Fruit fly (Drosophila melanogaster) whole organism, embryonic: ENCODE measurements around the gene Pgant2.
A peak's percentile ranks its signal among the peaks of the same experiment; 100 is the strongest.

Experiments used
- Abd-B ChIP-seq: fragments of 200-800 bp; sonication (Bioruptor generic); optimal IDR thresholded peaks from 2 replicates; lab custom pipeline; 2018; ENCODE audit warnings: missing biosample characterization, mild to moderate bottlenecking, missing genetic modification characterization, moderate library complexity
- BtbVII ChIP-seq: fragments of 200-800 bp; sonication (Bioruptor generic); optimal IDR thresholded peaks from 3 replicates; lab custom pipeline; 2017; ENCODE audit warnings: missing biosample characterization, mild to moderate bottlenecking, missing genetic modification characterization
- CG11085 ChIP-seq: fragments of 200-800 bp; sonication (Bioruptor generic); IDR thresholded peaks from 2 replicates; pipeline ENCODE4 v1.3.6; 2022; ENCODE audit warnings: missing biosample characterization, missing genetic modification characterization
- CG11504 ChIP-seq: fragments of 200-800 bp; sonication (Bioruptor generic); optimal IDR thresholded peaks from 3 replicates; lab custom pipeline; 2019; ENCODE audit warnings: missing biosample characterization, mild to moderate bottlenecking, missing genetic modification characterization, moderate library complexity
- CG11723 ChIP-seq: fragments of 200-800 bp; sonication (Bioruptor generic); optimal IDR thresholded peaks from 2 replicates; lab custom pipeline; 2017; ENCODE audit warnings: missing biosample characterization, mild to moderate bottlenecking, missing genetic modification characterization
- CG13287 ChIP-seq: fragments of 200-800 bp; sonication (Bioruptor generic); IDR thresholded peaks from 2 replicates; pipeline ENCODE4 v1.3.6; 2022; ENCODE audit warnings: missing biosample characterization, missing genetic modification characterization; ENCODE audit not compliant: partially characterized antibody
- CG14667 ChIP-seq: fragments of 200-800 bp; sonication (Bioruptor generic); IDR thresholded peaks from 2 replicates; pipeline ENCODE4 v1.3.6; 2022; ENCODE audit warnings: missing biosample characterization, missing genetic modification characterization
- CG1602 ChIP-seq: fragments of 200-800 bp; sonication (Bioruptor generic); optimal IDR thresholded peaks from 3 replicates; lab custom pipeline; 2016; ENCODE audit warnings: missing biosample characterization, missing genetic modification characterization
- CG2712 ChIP-seq: fragments of 200-800 bp; optimal IDR thresholded peaks from 3 replicates; lab custom pipeline; 2019; ENCODE audit warnings: missing biosample characterization, mild to moderate bottlenecking, missing genetic modification characterization, moderate library complexity
- CG32532 ChIP-seq: fragments of 200-800 bp; sonication (Bioruptor generic); IDR thresholded peaks from 2 replicates; pipeline ENCODE4 v1.3.6; 2022; ENCODE audit warnings: missing biosample characterization, missing genetic modification characterization
- CG34224 ChIP-seq: fragments of 200-800 bp; sonication (Bioruptor generic); IDR thresholded peaks from 3 replicates; pipeline ENCODE4 v1.3.6; 2022; ENCODE audit warnings: missing biosample characterization, missing genetic modification characterization; ENCODE audit not compliant: partially characterized antibody
- CG34376 ChIP-seq: fragments of 200-800 bp; sonication (Bioruptor generic); optimal IDR thresholded peaks from 2 replicates; lab custom pipeline; 2018; ENCODE audit warnings: missing biosample characterization, mild to moderate bottlenecking, missing genetic modification characterization
- CG4282 ChIP-seq: fragments of 200-800 bp; sonication (Bioruptor generic); optimal IDR thresholded peaks from 2 replicates; lab custom pipeline; 2016; ENCODE audit warnings: missing biosample characterization, missing genetic modification characterization
- CG5245 ChIP-seq: fragments of 200-800 bp; sonication (Bioruptor generic); optimal IDR thresholded peaks from 3 replicates; lab custom pipeline; 2016; ENCODE audit warnings: missing biosample characterization, missing genetic modification characterization
- CG7987 ChIP-seq: fragments of 200-800 bp; sonication (Bioruptor generic); optimal IDR thresholded peaks from 2 replicates; lab custom pipeline; 2018; ENCODE audit warnings: missing biosample characterization, mild to moderate bottlenecking, missing genetic modification characterization, moderate library complexity
- CG8388 ChIP-seq: fragments of 200-800 bp; sonication (Bioruptor generic); optimal IDR thresholded peaks from 2 replicates; lab custom pipeline; 2019; ENCODE audit warnings: missing biosample characterization, mild to moderate bottlenecking, missing genetic modification characterization, moderate library complexity
- CG9797 ChIP-seq: fragments of 200-800 bp; sonication (Bioruptor generic); optimal IDR thresholded peaks from 3 replicates; lab custom pipeline; 2018; ENCODE audit warnings: missing biosample characterization, mild to moderate bottlenecking, missing genetic modification characterization
- Ets97D ChIP-seq: fragments of 200-800 bp; sonication (Bioruptor generic); optimal IDR thresholded peaks from 3 replicates; lab custom pipeline; 2016; ENCODE audit warnings: missing biosample characterization, missing genetic modification characterization
- Fer1 ChIP-seq: fragments of 200-800 bp; sonication (Bioruptor generic); optimal IDR thresholded peaks from 2 replicates; lab custom pipeline; 2017; ENCODE audit warnings: missing biosample characterization, mild to moderate bottlenecking, missing genetic modification characterization
- GATAe ChIP-seq: fragments of 200-800 bp; sonication (Bioruptor generic); conservative IDR thresholded peaks from 2 replicates; pipeline ENCODE4 v1.3.6; 2022; ENCODE audit warnings: missing biosample characterization, missing genetic modification characterization
- Hsf ChIP-seq: fragments of 200-800 bp; sonication (Bioruptor generic); optimal IDR thresholded peaks from 3 replicates; lab custom pipeline; 2016; ENCODE audit warnings: missing biosample characterization, missing genetic modification characterization
- MBD-R2 ChIP-seq: fragments of 200-800 bp; sonication (Bioruptor generic); IDR thresholded peaks from 2 replicates; pipeline ENCODE4 v1.3.6; 2022; ENCODE audit warnings: missing biosample characterization, missing genetic modification characterization
- MESR4 ChIP-seq: fragments of 200-800 bp; sonication (Bioruptor generic); optimal IDR thresholded peaks from 2 replicates; lab custom pipeline; 2018; ENCODE audit warnings: missing biosample characterization, mild to moderate bottlenecking, missing genetic modification characterization, moderate library complexity
- Med ChIP-seq: fragments of 200-800 bp; sonication (Bioruptor generic); peaks from one replicate; lab custom pipeline; 2016; ENCODE audit warnings: missing biosample characterization, missing genetic modification characterization, mild to moderate bottlenecking, inconsistent platforms, moderate library complexity
- Myb ChIP-seq: fragments of 200-800 bp; sonication (Bioruptor generic); optimal IDR thresholded peaks from 2 replicates; lab custom pipeline; 2016; ENCODE audit warnings: missing biosample characterization, missing genetic modification characterization
- NFAT ChIP-seq: fragments of 200-800 bp; sonication (Bioruptor generic); IDR thresholded peaks from 2 replicates; pipeline ENCODE4 v1.3.6; 2022; ENCODE audit warnings: missing biosample characterization, missing genetic modification characterization
- Rx ChIP-seq: fragments of 200-800 bp; sonication (Bioruptor generic); IDR thresholded peaks from 2 replicates; pipeline ENCODE4 v1.3.6; 2022; ENCODE audit warnings: missing biosample characterization, missing genetic modification characterization
- YL-1 ChIP-seq: fragments of 200-800 bp; sonication (Bioruptor generic); optimal IDR thresholded peaks from 3 replicates; lab custom pipeline; 2017; ENCODE audit warnings: missing biosample characterization, mild to moderate bottlenecking, missing genetic modification characterization
- br ChIP-seq: fragments of >200 bp; optimal IDR thresholded peaks from 2 replicates; lab custom pipeline; 2017
- caup ChIP-seq: fragments of 200-800 bp; sonication (Bioruptor generic); optimal IDR thresholded peaks from 3 replicates; lab custom pipeline; 2017; ENCODE audit warnings: missing biosample characterization, mild to moderate bottlenecking, missing genetic modification characterization, moderate library complexity; ENCODE audit not compliant: severe bottlenecking
- dysf ChIP-seq: fragments of 200-800 bp; sonication (Bioruptor generic); IDR thresholded peaks from 3 replicates; pipeline ENCODE4 v1.3.6; 2022; ENCODE audit warnings: missing biosample characterization, missing genetic modification characterization
- exex ChIP-seq: fragments of 200-800 bp; sonication (Bioruptor generic); optimal IDR thresholded peaks from 4 replicates; lab custom pipeline; 2018; ENCODE audit warnings: missing biosample characterization, mild to moderate bottlenecking, missing genetic modification characterization, moderate library complexity
- fd3F ChIP-seq: fragments of 200-800 bp; sonication (Bioruptor generic); optimal IDR thresholded peaks from 2 replicates; lab custom pipeline; 2018; ENCODE audit warnings: missing biosample characterization, mild to moderate bottlenecking, missing genetic modification characterization, moderate library complexity
- gfzf ChIP-seq: fragments of 200-800 bp; sonication (Bioruptor generic); optimal IDR thresholded peaks from 2 replicates; lab custom pipeline; 2016; ENCODE audit warnings: missing biosample characterization, mild to moderate bottlenecking, missing genetic modification characterization, moderate library complexity
- grau ChIP-seq: fragments of 200-800 bp; optimal IDR thresholded peaks from 3 replicates; lab custom pipeline; 2019; ENCODE audit warnings: missing biosample characterization, mild to moderate bottlenecking, missing genetic modification characterization, moderate library complexity
- her ChIP-seq: fragments of 200-800 bp; sonication (Bioruptor generic); optimal IDR thresholded peaks from 2 replicates; lab custom pipeline; 2016; ENCODE audit warnings: missing biosample characterization, missing genetic modification characterization
- kay ChIP-seq: fragments of 200-800 bp; sonication (Bioruptor generic); optimal IDR thresholded peaks from 2 replicates; lab custom pipeline; 2016; ENCODE audit warnings: missing biosample characterization, missing genetic modification characterization
- nerfin-1 ChIP-seq: fragments of 200-800 bp; sonication (Bioruptor generic); optimal IDR thresholded peaks from 3 replicates; lab custom pipeline; 2019; ENCODE audit warnings: missing biosample characterization, mild to moderate bottlenecking, missing genetic modification characterization, moderate library complexity
- pita ChIP-seq: fragments of 200-800 bp; sonication (Bioruptor generic); optimal IDR thresholded peaks from 2 replicates; lab custom pipeline; 2017; ENCODE audit warnings: missing biosample characterization, mild to moderate bottlenecking, missing genetic modification characterization
- pum ChIP-seq: fragments of 200-800 bp; sonication (Bioruptor generic); optimal IDR thresholded peaks from 2 replicates; lab custom pipeline; 2016; ENCODE audit warnings: missing biosample characterization, missing genetic modification characterization
- ro ChIP-seq: fragments of 200-800 bp; sonication (Bioruptor generic); IDR thresholded peaks from 2 replicates; pipeline ENCODE4 v1.3.6; 2022; ENCODE audit warnings: missing biosample characterization, missing genetic modification characterization
- run ChIP-seq: fragments of 200-800 bp; sonication (Bioruptor generic); optimal IDR thresholded peaks from 3 replicates; lab custom pipeline; 2018; ENCODE audit warnings: missing biosample characterization, mild to moderate bottlenecking, missing genetic modification characterization
- salm ChIP-seq: fragments of 200-800 bp; sonication (Bioruptor generic); optimal IDR thresholded peaks from 2 replicates; lab custom pipeline; 2018; ENCODE audit warnings: missing biosample characterization, mild to moderate bottlenecking, missing genetic modification characterization
- sob ChIP-seq: fragments of 200-800 bp; sonication (Bioruptor generic); IDR thresholded peaks from 2 replicates; pipeline ENCODE4 v1.3.6; 2022; ENCODE audit warnings: missing biosample characterization, missing genetic modification characterization
- sug ChIP-seq: fragments of 200-800 bp; optimal IDR thresholded peaks from 2 replicates; lab custom pipeline; 2019; ENCODE audit warnings: missing biosample characterization, mild to moderate bottlenecking, missing genetic modification characterization, moderate library complexity
- toy ChIP-seq: fragments of 200-800 bp; sonication (Bioruptor generic); IDR thresholded peaks from 2 replicates; pipeline ENCODE4 v1.3.6; 2022; ENCODE audit warnings: missing biosample characterization, missing genetic modification characterization
- twi ChIP-seq: fragments of 200-800 bp; optimal IDR thresholded peaks from 2 replicates; lab custom pipeline; 2019; ENCODE audit warnings: missing biosample characterization, mild to moderate bottlenecking, missing genetic modification characterization, moderate library complexity
- vvl ChIP-seq: fragments of 200-800 bp; sonication (Bioruptor generic); IDR thresholded peaks from 2 replicates; pipeline ENCODE4 v1.3.6; 2022; ENCODE audit warnings: missing biosample characterization, missing genetic modification characterization
- zf30C ChIP-seq: fragments of 200-800 bp; sonication (Bioruptor generic); optimal IDR thresholded peaks from 3 replicates; lab custom pipeline; 2018; ENCODE audit warnings: missing biosample characterization, mild to moderate bottlenecking, missing genetic modification characterization

Gene Pgant2

DNA sequence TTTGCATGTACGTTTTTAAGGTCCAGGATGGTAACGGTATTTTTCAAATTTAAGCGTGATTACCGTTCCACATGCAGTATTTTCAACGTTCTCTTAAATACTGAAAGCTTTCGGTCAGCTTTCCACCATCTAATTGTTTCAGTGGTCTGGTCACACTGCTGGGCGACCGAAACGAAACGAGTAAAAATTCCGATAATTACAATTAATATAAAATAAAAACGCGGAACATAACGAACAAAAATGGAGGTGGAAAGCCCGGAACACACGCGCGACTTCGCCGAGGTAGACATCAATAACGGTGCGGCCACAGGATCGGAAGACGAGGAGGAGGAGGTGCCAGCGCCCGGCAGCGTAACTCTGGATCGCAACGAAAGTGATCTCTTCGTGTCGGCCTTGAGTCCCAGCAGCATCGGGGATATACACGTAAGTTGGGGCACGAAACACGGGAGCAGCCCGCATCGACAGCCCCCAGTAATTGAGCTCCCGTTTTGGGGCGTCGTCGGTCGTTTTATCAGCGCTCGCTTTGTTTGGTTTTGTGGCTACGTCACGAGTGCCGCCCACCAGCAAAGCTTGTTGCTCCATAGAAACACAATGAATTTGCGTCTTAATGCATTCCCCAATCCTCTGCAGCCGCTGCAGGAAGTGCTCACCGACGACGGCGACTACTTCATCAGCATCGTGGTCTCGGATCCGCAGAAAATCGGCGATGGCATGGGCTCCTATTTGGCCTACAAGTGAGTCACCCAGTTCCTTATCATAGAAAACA lies 23.2 kb upstream of the Pgant2 start, which contains the start of gene Snx1 (continued):
- peak; percentile 20; the same call in 1 of the 3 replicates for TF ChIP-seq CG34224 (GFP tag; lab: Robert Waterston, UW)
- peak; percentile 67 for TF ChIP-seq MBD-R2
- peak; percentile 35 for TF ChIP-seq Abd-B (GFP tag; lab: Kevin White, UChicago)
- TF ChIP-seq CG13287 (GFP tag; lab: Robert Waterston, UW), result peak; percentile 57; the same call in 1 of the 2 replicates
- no peak for TF ChIP-seq kay (GFP tag; lab: Kevin White, UChicago)
- TF ChIP-seq gfzf, result peak; percentile 75
- peak; percentile 61 for TF ChIP-seq CG9797 (GFP tag; lab: Kevin White, UChicago)
- TF ChIP-seq Myb (GFP tag; lab: Kevin White, UChicago), result peak; percentile 95
- TF ChIP-seq YL-1 (GFP tag; lab: Kevin White, UChicago), result peak; percentile 51
- TF ChIP-seq MESR4 (GFP tag; lab: Kevin White, UChicago), result peak; percentile 54
- TF ChIP-seq nerfin-1 (tag; lab: Kevin White, UChicago), result peak; percentile 31
- TF ChIP-seq, all 482 proteins: peak for 31

DNA sequence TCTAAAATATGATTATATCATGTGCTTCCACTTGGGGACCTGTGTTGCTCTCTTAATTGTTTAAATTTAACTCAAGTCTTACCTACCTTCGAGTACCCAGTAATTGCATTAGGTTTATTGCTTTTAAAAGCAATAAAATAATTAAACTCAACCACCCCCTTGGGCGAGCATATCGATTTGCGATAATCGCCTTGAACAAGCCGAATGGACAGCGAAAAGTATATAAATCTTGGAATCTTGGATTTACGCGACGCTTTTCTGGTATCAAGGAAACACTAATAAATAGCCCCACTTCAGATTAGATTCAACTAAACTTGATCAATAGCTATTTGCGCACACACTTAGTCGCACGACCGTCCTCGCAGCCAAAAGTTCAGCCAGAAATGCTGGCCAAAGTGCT lies 19.1 kb upstream of the Pgant2 start, which contains the start of gene CG2772:
CG2772 (plus strand) TSS at position 338 of the 400 bp plus-strand sequence.
- no peak for TF ChIP-seq pita (GFP tag; lab: Kevin White, UChicago)
- no peak for TF ChIP-seq CG1602 (GFP tag; lab: Kevin White, UChicago)
- TF ChIP-seq CG2712, result no peak
- no peak for TF ChIP-seq CG7987 (GFP tag; lab: Kevin White, UChicago)
- no peak for TF ChIP-seq CG32532 (GFP tag; lab: Robert Waterston, UW)
- no peak for TF ChIP-seq Abd-B (GFP tag; lab: Kevin White, UChicago)
- TF ChIP-seq zf30C (GFP tag; lab: Kevin White, UChicago), result no peak
- no peak for TF ChIP-seq NFAT (GFP tag; lab: Robert Waterston, UW)
- peak; percentile 90 for TF ChIP-seq exex
- no peak for TF ChIP-seq her (GFP tag; lab: Kevin White, UChicago)
- no peak for TF ChIP-seq ro (GFP tag; lab: Robert Waterston, UW)
- TF ChIP-seq br, result no peak
- no peak for TF ChIP-seq fd3F
- TF ChIP-seq twi, result no peak
- TF ChIP-seq salm, result no peak
- peak; percentile 71 for TF ChIP-seq CG34376 (GFP tag; lab: Kevin White, UChicago)
- no peak for TF ChIP-seq toy
- TF ChIP-seq CG8388 (GFP tag; lab: Kevin White, UChicago), result no peak
- TF ChIP-seq sug, result peak; percentile 85
- no peak for TF ChIP-seq grau
- no peak for TF ChIP-seq dysf
- TF ChIP-seq pum, result no peak
- TF ChIP-seq, all 482 proteins: peak for 3

DNA sequence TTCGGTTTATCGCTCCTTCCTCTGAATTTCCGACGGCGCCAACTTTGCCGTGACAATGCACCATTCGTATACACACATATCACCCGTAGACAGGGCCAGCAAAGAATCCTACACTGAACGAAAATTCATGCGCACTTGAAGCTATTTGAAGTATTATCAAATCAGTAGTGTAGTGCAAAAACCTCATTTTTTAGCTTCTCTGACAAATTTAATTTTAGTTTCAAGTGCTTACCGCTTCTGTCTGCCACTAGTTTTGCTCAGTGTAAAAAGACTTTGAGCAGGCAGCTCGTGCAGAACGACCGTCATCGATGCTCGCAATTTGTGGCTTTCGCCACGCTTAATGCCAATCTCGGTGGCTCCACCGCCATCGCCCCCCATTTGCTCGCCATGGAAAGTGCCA lies 18.3 kb upstream of the Pgant2 start:
- no peak for TF ChIP-seq CG4282 (GFP tag; lab: Kevin White, UChicago)
- TF ChIP-seq Ets97D (GFP tag; lab: Kevin White, UChicago), result no peak
- peak; percentile 88 for TF ChIP-seq Med
- no peak for TF ChIP-seq nerfin-1 (tag; lab: Kevin White, UChicago)
- TF ChIP-seq Fer1, result peak; percentile 34
- peak; percentile 73 for TF ChIP-seq vvl
- TF ChIP-seq BtbVII (GFP tag; lab: Kevin White, UChicago), result no peak
- TF ChIP-seq kay (GFP tag; lab: Kevin White, UChicago), result no peak
- TF ChIP-seq CG5245 (GFP tag; lab: Kevin White, UChicago), result peak; percentile 46
- TF ChIP-seq CG11723 (GFP tag; lab: Kevin White, UChicago), result no peak
- peak; percentile 43 for TF ChIP-seq Hsf
- TF ChIP-seq Rx (GFP tag; lab: Robert Waterston, UW), result no peak
- peak; percentile 66 for TF ChIP-seq sob
- no peak for TF ChIP-seq caup
- no peak for TF ChIP-seq GATAe (GFP tag; lab: Robert Waterston, UW)
- TF ChIP-seq run (tag; lab: Kevin White, UChicago), result no peak
- peak; percentile 44; the same call in 1 of the 2 replicates for TF ChIP-seq CG14667 (GFP tag; lab: Robert Waterston, UW)
- TF ChIP-seq CG11504 (tag; lab: Kevin White, UChicago), result no peak
- TF ChIP-seq CG11085 (GFP tag; lab: Robert Waterston, UW), result 0 out of 2 replicates have a peak, but pooled peaks have one; percentile 34
